Worm (Caenorhabditis elegans) whole organism, L2 larva: ENCODE measurements around the gene hap-1.

Experiments used
- mdl-1 ChIP-seq, 2 experiments: fragments of 150-350 bp in 1 of 2; sonication (generic microtip) in 1 of 2; optimal IDR thresholded peaks; 2 replicates each; lab custom pipeline; 2017; ENCODE audit warnings: missing biosample characterization in 2 of 2, missing genetic modification characterization in 2 of 2
- nhr-11 ChIP-seq: fragments of 150-350 bp; optimal IDR thresholded peaks from 2 replicates; lab custom pipeline; 2014; ENCODE audit warnings: missing biosample characterization, missing genetic modification characterization
- nhr-23 ChIP-seq: fragments of 150-350 bp; optimal IDR thresholded peaks from 2 replicates; lab custom pipeline; 2014; ENCODE audit warnings: missing biosample characterization, missing genetic modification reagents, missing genetic modification characterization
- nhr-237 ChIP-seq: fragments of 150-350 bp; optimal IDR thresholded peaks from 2 replicates; lab custom pipeline; 2014; ENCODE audit warnings: missing biosample characterization, missing genetic modification characterization
- sem-4 ChIP-seq: fragments of 150-350 bp; optimal IDR thresholded peaks from 2 replicates; lab custom pipeline; 2014; ENCODE audit warnings: missing biosample characterization, missing genetic modification reagents, missing genetic modification characterization
- unc-62 ChIP-seq: fragments of 150-350 bp; optimal IDR thresholded peaks from 2 replicates; lab custom pipeline; 2014; ENCODE audit warnings: missing biosample characterization, missing genetic modification reagents, missing genetic modification characterization
- zag-1 ChIP-seq: fragments of 150-350 bp; optimal IDR thresholded peaks from 2 replicates; lab custom pipeline; 2014; ENCODE audit warnings: missing biosample characterization, missing genetic modification characterization

DNA sequence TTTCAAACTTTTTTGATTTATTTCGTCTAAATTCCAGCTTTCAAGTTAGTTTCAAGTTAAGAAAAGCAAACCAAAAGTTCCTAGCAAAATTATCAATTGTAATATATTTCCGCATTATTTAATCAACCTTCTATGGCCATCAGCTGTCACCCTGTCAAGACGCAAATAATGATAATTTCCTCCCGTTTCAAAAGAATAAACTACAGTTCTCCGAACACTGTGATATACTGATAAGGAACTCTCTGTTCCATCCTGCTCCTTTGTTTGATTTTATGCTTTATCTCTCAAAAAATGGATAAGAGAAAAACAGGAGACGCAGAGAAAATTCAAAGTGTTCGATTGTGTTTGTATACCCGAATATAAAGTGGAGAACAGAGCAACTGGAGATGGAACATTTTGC is 27.5 kb downstream of the hap-1 start:
- TF ChIP-seq nhr-237 (tag; lab: Kevin White, UChicago) (no peak), zag-1 (tag; lab: Kevin White, UChicago) (no peak), nhr-23 (tag; lab: Kevin White, UChicago) (no peak), sem-4 (tag; lab: Kevin White, UChicago) (no peak), nhr-11 (tag; lab: Kevin White, UChicago) (no peak), mdl-1 (tag; optimal IDR thresholded peaks at IDR 0.05; lab: Kevin White, UChicago) (no peak), unc-62 (no peak)
